Worm (Caenorhabditis elegans) whole organism, early embryonic: Measurements from ENCODE around the gene mog-4.

Source experiments
- B0310.2 ChIP-seq: sonication (generic microtip); optimal IDR thresholded peaks from 2 replicates; lab custom pipeline; 2016; ENCODE audit warnings: mild to moderate bottlenecking, missing genetic modification characterization, missing compliant biosample characterization
- F13C5.2 ChIP-seq: sonication (generic microtip); optimal IDR thresholded peaks from 2 replicates; lab custom pipeline; 2017; ENCODE audit warnings: mild to moderate bottlenecking, missing genetic modification characterization, inconsistent platforms, missing compliant biosample characterization
- aly-1 ChIP-seq: sonication (generic microtip); optimal IDR thresholded peaks from 2 replicates; lab custom pipeline; 2016; ENCODE audit warnings: missing genetic modification characterization, missing compliant biosample characterization
- ama-1 ChIP-seq: fragments of 150-350 bp; optimal IDR thresholded peaks from 2 replicates; lab custom pipeline; 2014
- ceh-13 ChIP-seq: fragments of 200-800 bp; sonication (Bioruptor generic); optimal IDR thresholded peaks from 2 replicates; lab custom pipeline; 2018; ENCODE audit warnings: mild to moderate bottlenecking, missing genetic modification characterization, missing compliant biosample characterization
- ceh-36 ChIP-seq: sonication (generic microtip); optimal IDR thresholded peaks from 2 replicates; lab custom pipeline; 2016; ENCODE audit warnings: missing genetic modification characterization, inconsistent platforms, missing compliant biosample characterization
- ets-7 ChIP-seq: sonication (generic microtip); optimal IDR thresholded peaks from 2 replicates; lab custom pipeline; 2016; ENCODE audit warnings: missing genotype, missing genetic modification characterization, missing compliant biosample characterization
- flt-1 ChIP-seq: fragments of 200-800 bp; sonication (Bioruptor generic); IDR thresholded peaks from 2 replicates; pipeline ENCODE4 v1.3.6; 2022; ENCODE audit warnings: missing genetic modification characterization, missing compliant biosample characterization
- hmbx-1 ChIP-seq: sonication (generic microtip); optimal IDR thresholded peaks from 2 replicates; lab custom pipeline; 2016; ENCODE audit warnings: mild to moderate bottlenecking, missing genetic modification characterization, missing compliant biosample characterization
- hmg-4 ChIP-seq: fragments of 200-800 bp; sonication (Bioruptor generic); optimal IDR thresholded peaks from 2 replicates; lab custom pipeline; 2018; ENCODE audit warnings: mild to moderate bottlenecking, missing genetic modification characterization, missing compliant biosample characterization
- hnd-1 ChIP-seq: sonication (generic microtip); optimal IDR thresholded peaks from 2 replicates; lab custom pipeline; 2016; ENCODE audit warnings: missing genetic modification characterization, missing compliant biosample characterization
- pes-1 ChIP-seq: fragments of 200-800 bp; sonication (Bioruptor generic); IDR thresholded peaks from 2 replicates; pipeline ENCODE4 v1.3.6; 2022; ENCODE audit warnings: missing genetic modification reagents, missing genetic modification characterization, missing compliant biosample characterization
- scrt-1 ChIP-seq: fragments of 200-800 bp; sonication (Bioruptor generic); IDR thresholded peaks from 2 replicates; pipeline ENCODE4 v1.3.6; 2022; ENCODE audit warnings: missing genetic modification characterization, missing compliant biosample characterization
- sea-1 ChIP-seq: fragments of 200-800 bp; sonication (Bioruptor generic); conservative IDR thresholded peaks from 2 replicates; pipeline ENCODE4 v1.3.6; 2022; ENCODE audit warnings: missing genetic modification characterization, missing compliant biosample characterization
- tbx-11 ChIP-seq: fragments of 200-800 bp; sonication (Bioruptor generic); IDR thresholded peaks from 2 replicates; pipeline ENCODE4 v1.3.6; 2022; ENCODE audit warnings: missing genetic modification characterization, missing compliant biosample characterization
- tbx-37 ChIP-seq: fragments of 200-800 bp; sonication (Bioruptor generic); conservative IDR thresholded peaks from 2 replicates; pipeline ENCODE4 v1.3.6; 2022; ENCODE audit warnings: missing genetic modification reagents, missing genetic modification characterization, missing compliant biosample characterization
- tra-4 ChIP-seq: sonication (generic microtip); optimal IDR thresholded peaks from 2 replicates; lab custom pipeline; 2017; ENCODE audit warnings: missing genetic modification characterization, missing compliant biosample characterization

mog-4 gene

DNA sequence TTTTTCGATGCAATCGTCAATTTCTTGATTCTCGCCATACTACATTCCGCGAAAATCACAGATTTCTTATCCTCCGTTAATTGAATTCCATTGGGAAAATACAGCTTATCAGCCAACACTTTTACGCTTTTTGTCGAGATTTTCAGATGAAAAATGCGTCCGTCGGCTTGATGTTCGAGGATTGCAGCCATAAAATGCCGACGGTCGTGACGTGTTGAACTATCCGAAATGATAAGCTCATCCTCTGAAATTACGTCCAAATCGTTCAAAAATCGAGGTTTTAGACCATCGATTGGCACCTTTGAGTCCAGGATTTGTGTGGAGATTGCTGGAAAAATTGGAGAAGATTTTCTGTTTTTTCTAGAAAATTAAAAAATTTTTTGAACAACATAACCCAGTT, 34.3 kb downstream of the mog-4 start:
- TF ChIP-seq B0310.2, result no peak
- no peak for TF ChIP-seq hnd-1 (tag; lab: Kevin White, UChicago)
- TF ChIP-seq tra-4, result no peak
- no peak for TF ChIP-seq hmg-4 (GFP tag; lab: Kevin White, UChicago)
- no peak for TF ChIP-seq ets-7 (tag; lab: Kevin White, UChicago)
- no peak for TF ChIP-seq ceh-13 (GFP tag; lab: Kevin White, UChicago)
- no peak for TF ChIP-seq ceh-36 (tag; lab: Kevin White, UChicago)
- no peak for TF ChIP-seq hmbx-1 (tag; lab: Kevin White, UChicago)
- TF ChIP-seq pes-1 (GFP tag; lab: Robert Waterston, UW), result no peak
- TF ChIP-seq scrt-1 (GFP tag; lab: Robert Waterston, UW), result no peak
- TF ChIP-seq flt-1 (GFP tag; lab: Robert Waterston, UW), result no peak
- TF ChIP-seq sea-1 (GFP tag; lab: Robert Waterston, UW), result no peak

DNA sequence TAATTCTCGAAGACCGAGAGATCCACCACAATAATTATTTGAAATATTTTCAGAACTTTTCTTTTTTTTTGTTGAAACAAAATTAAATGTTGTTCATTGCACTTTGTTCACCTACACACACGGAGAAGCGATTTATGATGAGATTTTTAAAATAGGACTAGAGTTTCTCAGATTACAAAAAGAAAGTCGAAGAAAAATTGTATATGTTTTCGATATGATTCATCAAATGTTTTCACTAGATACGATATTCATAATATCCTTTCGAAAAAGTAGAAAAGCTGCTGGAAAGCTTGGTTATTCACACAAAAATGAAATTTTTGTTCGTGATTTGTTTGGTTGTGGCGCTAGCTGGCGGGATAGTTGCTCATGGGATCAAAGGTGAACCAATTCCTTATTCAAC, 36.4 kb downstream of the mog-4 start, which contains the start of gene F57C2.4:
TSS of gene F57C2.4 (plus strand) at position 301 of the 400 bp plus-strand sequence.
- TF ChIP-seq hnd-1 (tag; lab: Kevin White, UChicago), result no peak
- TF ChIP-seq tbx-11, result no peak

- no peak for TF ChIP-seq ceh-36 (tag; lab: Kevin White, UChicago)
- no peak for TF ChIP-seq F13C5.2
- TF ChIP-seq ceh-13 (GFP tag; lab: Kevin White, UChicago), result no peak
- no peak for TF ChIP-seq flt-1 (GFP tag; lab: Robert Waterston, UW)
- no peak for TF ChIP-seq hmbx-1 (tag; lab: Kevin White, UChicago)
- TF ChIP-seq sea-1 (GFP tag; lab: Robert Waterston, UW), result no peak
- no peak for TF ChIP-seq ets-7 (tag; lab: Kevin White, UChicago)
- TF ChIP-seq scrt-1 (GFP tag; lab: Robert Waterston, UW), result no peak
Observed at ce11 chrII:14523645-14524223, 37.7 kb downstream of the mog-4 start, which contains the start of gene pot-2. Gene pot-2 (plus strand): TSS chrII:14524173.

DNA sequence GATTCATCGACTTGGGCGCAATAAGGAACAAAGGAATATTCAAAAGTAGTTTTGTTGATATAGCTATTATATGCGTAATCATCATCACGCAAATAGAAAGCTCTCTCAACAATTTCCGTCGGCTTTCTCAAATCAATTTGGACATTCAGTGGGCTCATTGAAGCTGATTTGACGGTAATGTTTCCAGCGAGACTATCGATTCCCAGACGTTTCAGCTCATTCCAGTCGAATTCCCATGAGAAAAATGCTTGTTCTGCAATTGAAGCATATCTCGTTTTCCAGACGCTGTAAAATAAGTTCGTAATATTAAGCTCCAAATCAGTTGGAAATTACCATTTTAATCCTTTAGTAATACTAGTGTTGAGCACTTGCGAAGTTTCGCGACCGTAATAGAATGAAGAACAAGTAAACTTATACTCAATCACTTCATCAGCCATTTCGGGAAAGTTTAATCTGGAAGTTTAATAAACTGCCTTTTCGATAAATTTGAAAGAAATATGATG, 38.3 kb downstream of the mog-4 start, which contains the start of gene btb-20:
TSS of gene btb-20 (minus strand) at position 453 of the 503 bp plus-strand sequence.
- TF ChIP-seq hmg-4 (GFP tag; lab: Kevin White, UChicago) (no peak), F13C5.2 (no peak), tbx-11 (no peak), ceh-13 (GFP tag; lab: Kevin White, UChicago) (no peak), hnd-1 (tag; lab: Kevin White, UChicago) (no peak), ets-7 (tag; lab: Kevin White, UChicago) (no peak), ceh-36 (tag; lab: Kevin White, UChicago) (no peak), tbx-37 (no peak), pes-1 (GFP tag; lab: Robert Waterston, UW) (no peak), ama-1 (lab: Kevin White, UChicago) (no peak), tra-4 (no peak), B0310.2 (no peak), aly-1 (tag; lab: Kevin White, UChicago) (no peak), scrt-1 (GFP tag; lab: Robert Waterston, UW) (no peak), sea-1 (GFP tag; lab: Robert Waterston, UW) (no peak)

- no peak for TF ChIP-seq ceh-13 (GFP tag; lab: Kevin White, UChicago)
- TF ChIP-seq scrt-1 (GFP tag; lab: Robert Waterston, UW), result no peak
- no peak for TF ChIP-seq ets-7 (tag; lab: Kevin White, UChicago)
- no peak for TF ChIP-seq F13C5.2
- TF ChIP-seq pes-1 (GFP tag; lab: Robert Waterston, UW), result no peak
- no peak for TF ChIP-seq ama-1 (lab: Kevin White, UChicago)
- no peak for TF ChIP-seq sea-1 (GFP tag; lab: Robert Waterston, UW)
- TF ChIP-seq hnd-1 (tag; lab: Kevin White, UChicago), result no peak
- no peak for TF ChIP-seq tbx-11
- TF ChIP-seq hmbx-1 (tag; lab: Kevin White, UChicago), result no peak
- TF ChIP-seq tra-4, result no peak
- no peak for TF ChIP-seq flt-1 (GFP tag; lab: Robert Waterston, UW)
Observed at ce11 chrII:14522037-14522436, 39.4 kb downstream of the mog-4 start, which contains the start of gene btb-19. Gene btb-19 (minus strand): TSS chrII:14522137.

- TF ChIP-seq scrt-1 (GFP tag; lab: Robert Waterston, UW) (no peak), hmbx-1 (tag; lab: Kevin White, UChicago) (no peak), F13C5.2 (no peak), tbx-37 (no peak), pes-1 (GFP tag; lab: Robert Waterston, UW) (no peak), tbx-11 (no peak), aly-1 (tag; lab: Kevin White, UChicago) (no peak), ama-1 (lab: Kevin White, UChicago) (no peak)
Observed at ce11 chrII:14515017-14515416, 46.4 kb downstream of the mog-4 start, which contains the start of gene K10H10.9. Gene K10H10.9 (minus strand): TSS chrII:14515117.

DNA sequence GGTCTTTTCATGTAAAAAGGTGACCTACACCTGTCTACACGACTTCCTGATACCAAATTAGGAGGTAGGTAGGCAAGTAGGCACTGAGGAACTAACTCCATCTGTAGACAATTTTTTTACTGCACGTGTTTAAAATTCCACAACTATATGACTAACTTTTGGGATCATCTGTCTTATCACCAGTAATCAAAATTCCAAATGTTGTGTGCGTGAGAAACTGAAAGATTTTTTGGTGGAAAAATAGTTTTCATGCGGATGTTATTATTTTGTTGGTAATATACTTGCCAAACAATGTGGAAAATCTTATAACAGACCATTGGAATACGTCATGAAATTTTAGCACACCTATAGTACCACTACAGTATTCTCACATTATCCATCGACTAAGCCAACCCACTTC, 50.2 kb downstream of the mog-4 start, which contains the start of gene K10H10.13:
TSS of gene K10H10.13 (minus strand) at position 101 of the 400 bp plus-strand sequence.
- no peak for TF ChIP-seq scrt-1 (GFP tag; lab: Robert Waterston, UW)
- TF ChIP-seq B0310.2, result no peak
- TF ChIP-seq hmg-4 (GFP tag; lab: Kevin White, UChicago), result no peak
- TF ChIP-seq hmbx-1 (tag; lab: Kevin White, UChicago), result no peak
- TF ChIP-seq sea-1 (GFP tag; lab: Robert Waterston, UW), result no peak
- no peak for TF ChIP-seq ceh-36 (tag; lab: Kevin White, UChicago)
- TF ChIP-seq pes-1 (GFP tag; lab: Robert Waterston, UW), result no peak
- no peak for TF ChIP-seq ceh-13 (GFP tag; lab: Kevin White, UChicago)
- TF ChIP-seq ets-7 (tag; lab: Kevin White, UChicago), result no peak
- TF ChIP-seq aly-1 (tag; lab: Kevin White, UChicago), result no peak
- TF ChIP-seq tbx-37, result no peak
- TF ChIP-seq F13C5.2, result no peak
- no peak for TF ChIP-seq tra-4
